Fruit fly (Drosophila melanogaster): ENCODE measurements around the gene Taf6.

- TF ChIP-seq CG7101 (tag; optimal IDR thresholded peaks at IDR 0.05), result no peak
- TF ChIP-seq kay (GFP tag; ENCODE audit: borderline replicate concordance), result no peak
- no peak for TF ChIP-seq CG1620 (GFP tag; optimal IDR thresholded peaks at IDR 0.05)
- no peak for TF ChIP-seq Mnt (GFP tag; optimal IDR thresholded peaks at IDR 0.05)
- no peak for TF ChIP-seq Hr96 (GFP tag; optimal IDR thresholded peaks at IDR 0.05)
- TF ChIP-seq toe (GFP tag; optimal IDR thresholded peaks at IDR 0.05), result no peak
- no peak for TF ChIP-seq cic (GFP tag; optimal IDR thresholded peaks at IDR 0.05)
These were observed 47.4 kb downstream of the Taf6 start for dm6 chr3L:19646292-19646691.

All from whole organism, adult.